Worm (Caenorhabditis elegans) whole organism, L4/young adult: ENCODE results near the gene dct-11.

Experiments
- W03F9.2 ChIP-seq: fragments of 150-350 bp; optimal IDR thresholded peaks from 2 replicates; lab custom pipeline; 2014; ENCODE audit warnings: missing biosample characterization, missing genetic modification characterization
- dao-5 ChIP-seq: sonication (generic microtip); optimal IDR thresholded peaks from 2 replicates; lab custom pipeline; 2016; ENCODE audit warnings: missing genotype, missing genetic modification characterization, moderate library complexity, missing compliant biosample characterization
- him-1 ChIP-seq: sonication (generic microtip); optimal IDR thresholded peaks from 2 replicates; lab custom pipeline; 2016; ENCODE audit warnings: missing genotype, missing genetic modification reagents, missing genetic modification characterization, missing compliant biosample characterization

DNA sequence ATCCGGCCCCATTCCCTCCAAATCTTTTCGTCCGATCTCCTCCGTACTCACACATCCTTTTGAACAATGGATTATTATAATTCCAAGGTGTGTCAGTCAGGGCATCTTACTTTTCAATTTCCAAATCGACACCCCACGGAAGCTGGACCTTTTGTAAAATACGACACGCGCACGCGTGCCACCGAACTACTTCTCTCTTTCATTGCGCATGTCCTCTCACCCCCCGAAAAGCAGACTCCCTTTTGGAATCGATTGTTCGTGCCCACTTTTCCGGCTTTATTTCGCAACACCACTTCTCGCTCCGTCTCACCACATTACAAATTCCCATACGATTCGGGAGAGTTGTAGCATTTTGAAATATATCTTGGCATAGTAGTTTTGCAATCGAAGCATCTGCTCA lies 7.7 kb upstream of the dct-11 start:
- TF ChIP-seq him-1 (tag; lab: Kevin White, UChicago) (peak; percentile 39), W03F9.2 (tag; lab: Kevin White, UChicago) (no peak), dao-5 (tag; lab: Kevin White, UChicago) (no peak)
